Worm (Caenorhabditis elegans) whole organism, L3 larva: Measurements from ENCODE around the gene C32D5.14.
A peak's percentile ranks its signal among the peaks of the same experiment; 100 is the strongest.

ENCODE experiments used
- ceh-16 ChIP-seq: sonication (generic microtip); optimal IDR thresholded peaks from 2 replicates; lab custom pipeline; 2017; ENCODE audit warnings: missing biosample characterization, missing genetic modification characterization
- ceh-9 ChIP-seq: sonication (generic microtip); optimal IDR thresholded peaks from 2 replicates; lab custom pipeline; 2018; ENCODE audit warnings: missing biosample characterization, missing genetic modification characterization
- jun-1 ChIP-seq: fragments of 150-350 bp; optimal IDR thresholded peaks from 2 replicates; lab custom pipeline; 2014; ENCODE audit warnings: missing biosample characterization, missing genetic modification reagents, missing genetic modification characterization
- lin-15B ChIP-seq: fragments of 150-350 bp; optimal IDR thresholded peaks from 2 replicates; lab custom pipeline; 2014; ENCODE audit warnings: missing biosample characterization, missing genetic modification characterization
- lin-39 ChIP-seq: fragments of 150-350 bp; optimal IDR thresholded peaks from 2 replicates; lab custom pipeline; 2018; ENCODE audit warnings: missing biosample characterization, missing genetic modification reagents, missing genetic modification characterization
- mdl-1 ChIP-seq: fragments of 150-350 bp; optimal IDR thresholded peaks from 2 replicates; lab custom pipeline; 2014; ENCODE audit warnings: missing biosample characterization, missing genetic modification characterization
- nhr-23 ChIP-seq: fragments of 150-350 bp; optimal IDR thresholded peaks from 2 replicates; lab custom pipeline; 2014; ENCODE audit warnings: missing biosample characterization, missing genetic modification reagents, missing genetic modification characterization
- nhr-25 ChIP-seq: sonication (generic microtip); optimal IDR thresholded peaks from 2 replicates; lab custom pipeline; 2017; ENCODE audit warnings: missing biosample characterization, missing genetic modification characterization
- nhr-77 ChIP-seq: fragments of 150-350 bp; optimal IDR thresholded peaks from 2 replicates; lab custom pipeline; 2014; ENCODE audit warnings: missing biosample characterization, missing genetic modification characterization
- unc-62 ChIP-seq: fragments of 150-350 bp; sonication (generic microtip); optimal IDR thresholded peaks from 4 replicates; lab custom pipeline; 2014; ENCODE audit warnings: missing biosample characterization, missing genetic modification reagents, missing genetic modification characterization
- ztf-4 ChIP-seq: fragments of 150-350 bp; optimal IDR thresholded peaks from 2 replicates; lab custom pipeline; 2014; ENCODE audit warnings: missing biosample characterization, missing genetic modification characterization

DNA sequence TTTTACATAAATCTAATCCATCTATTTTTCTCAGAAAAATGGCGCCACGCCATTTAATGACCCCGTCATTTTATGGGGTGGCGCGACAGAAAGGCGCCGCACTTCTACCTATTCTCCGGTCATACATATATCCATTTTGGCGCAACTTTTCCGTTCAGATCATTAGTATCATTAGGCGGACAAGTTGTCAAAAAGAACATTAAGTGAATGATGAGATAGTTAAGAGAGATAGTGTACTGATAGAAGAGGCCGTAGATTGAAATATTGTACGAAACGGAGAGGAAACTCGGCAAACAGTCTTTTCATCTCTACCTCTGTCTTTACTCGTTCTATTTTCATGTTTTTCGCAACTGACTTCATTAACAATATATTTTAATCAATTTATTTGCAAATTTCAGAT, 11.2 kb upstream of the C32D5.14 start, which contains the start of gene sma-6:
- peak; percentile 18 for TF ChIP-seq nhr-23 (tag; lab: Kevin White, UChicago)
- TF ChIP-seq nhr-77 (tag; lab: Kevin White, UChicago): no peak
- TF ChIP-seq nhr-25 (tag; lab: Kevin White, UChicago): no peak
- TF ChIP-seq lin-15B (tag; lab: Kevin White, UChicago): no peak
- TF ChIP-seq mdl-1 (tag; lab: Kevin White, UChicago): no peak
- TF ChIP-seq lin-39 (tag; lab: Kevin White, UChicago): no peak
- no peak for TF ChIP-seq jun-1 (tag; lab: Kevin White, UChicago)
- no peak for TF ChIP-seq ztf-4 (tag; lab: Kevin White, UChicago)
- no peak for TF ChIP-seq unc-62 (GFP tag; lab: Kevin White, UChicago)
- TF ChIP-seq ceh-16 (tag; lab: Kevin White, UChicago): no peak
- TF ChIP-seq ceh-9 (tag; lab: Kevin White, UChicago): no peak
